Worm (Caenorhabditis elegans): ENCODE measurements around the gene tars-1.

Gene tars-1

DNA sequence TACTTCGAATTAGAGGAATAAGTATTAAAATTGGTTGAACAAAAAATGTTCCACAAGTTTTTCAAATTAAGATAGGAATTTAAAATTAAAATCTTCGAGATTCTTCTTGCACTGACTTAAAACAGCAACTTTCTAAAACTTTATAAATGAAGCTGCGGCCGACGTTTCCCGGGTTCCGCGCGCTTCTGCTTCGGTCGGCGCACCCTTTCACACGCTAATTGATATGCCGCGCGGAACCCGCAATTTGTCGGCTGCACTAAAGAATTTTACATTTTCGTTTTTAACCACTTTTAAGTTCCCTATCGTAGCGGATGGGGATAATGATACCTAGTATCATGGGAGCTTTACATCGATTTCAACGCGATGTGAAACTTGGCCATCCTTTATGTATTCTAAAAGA lies 19.3 kb upstream of the tars-1 start:
- TF ChIP-seq efl-1 (optimal IDR thresholded peaks at IDR 0.05) = no peak
- peak in 1 of 2 experiments; percentile 43 for TF ChIP-seq efl-1 (GFP tag; optimal IDR thresholded peaks at IDR 0.05 in 1 of 2)
- TF ChIP-seq nhr-11 (tag; optimal IDR thresholded peaks at IDR 0.05) = no peak
- TF ChIP-seq snpc-4 (tag; optimal IDR thresholded peaks at IDR 0.05) = peak; percentile 75
- no peak for TF ChIP-seq vab-15 (tag; optimal IDR thresholded peaks at IDR 0.05)
- no peak for TF ChIP-seq mep-1 (tag; optimal IDR thresholded peaks at IDR 0.05)
- TF ChIP-seq pag-3 (tag; optimal IDR thresholded peaks at IDR 0.05; ENCODE audit: borderline replicate concordance, insufficient read depth) = no peak

DNA sequence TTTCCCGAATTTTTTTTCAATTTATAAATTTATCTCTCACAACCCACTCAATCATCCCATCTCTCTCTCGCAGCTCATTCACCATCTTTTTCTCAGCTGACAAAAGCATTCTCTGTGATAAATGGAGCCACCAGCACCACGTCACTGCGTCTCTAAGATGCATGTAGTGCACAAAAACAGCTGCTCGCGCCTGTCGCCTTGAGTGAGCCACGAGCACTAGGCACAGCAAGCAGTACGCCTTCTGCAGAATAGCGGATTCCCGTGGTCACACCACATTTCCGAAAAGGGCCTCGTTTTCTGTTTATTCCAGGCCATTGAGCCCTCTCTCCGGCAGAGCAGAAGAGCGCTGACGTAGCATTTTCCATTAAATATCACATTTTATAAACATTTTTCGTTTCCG lies 18.1 kb upstream of the tars-1 start, which contains the start of gene F13D12.10:
F13D12.10 (plus strand) TSS at position 231 of the 400 bp plus-strand sequence.
- TF ChIP-seq nhr-77 (tag; optimal IDR thresholded peaks at IDR 0.05) (no peak), rnt-1 (tag; optimal IDR thresholded peaks at IDR 0.05) (peak; percentile 85), pqm-1 (tag; optimal IDR thresholded peaks at IDR 0.05) (no peak), nhr-71 (tag; optimal IDR thresholded peaks at IDR 0.05) (peak; percentile 82), nhr-28 (tag; optimal IDR thresholded peaks at IDR 0.05) (no peak), nhr-85 (tag) (no peak), F16B12.6 (tag; optimal IDR thresholded peaks at IDR 0.05) (no peak), nhr-47 (tag; optimal IDR thresholded peaks at IDR 0.05) (peak; percentile 10), hlh-4 (tag; optimal IDR thresholded peaks at IDR 0.05) (no peak), unc-62 (GFP tag; optimal IDR thresholded peaks at IDR 0.05) (no peak), nhr-19 (GFP tag; conservative IDR thresholded peaks at IDR 0.05) (peak; percentile 57), C34B4.2 (tag; optimal IDR thresholded peaks at IDR 0.05) (no peak), lsy-2 (tag; optimal IDR thresholded peaks at IDR 0.05) (peak; percentile 17 to 34), xbp-1 (tag; optimal IDR thresholded peaks at IDR 0.05) (peak; percentile 37), unc-86 (tag; optimal IDR thresholded peaks at IDR 0.05) (no peak), elt-2 (tag; optimal IDR thresholded peaks at IDR 0.05) (no peak), mab-9 (GFP tag; IDR thresholded peaks at IDR 0.05) (no peak), unc-130 (tag; optimal IDR thresholded peaks at IDR 0.05) (no peak), ces-1 (GFP tag; optimal IDR thresholded peaks at IDR 0.05) (no peak), ceh-63 (GFP tag; optimal IDR thresholded peaks at IDR 0.05) (no peak), mdl-1 (tag; optimal IDR thresholded peaks at IDR 0.05) (peak in 1 of 2 experiments; percentile 45), efl-1 (optimal IDR thresholded peaks at IDR 0.05) (peak in 1 of 2 experiments; percentile 23), efl-1 (GFP tag; optimal IDR thresholded peaks at IDR 0.05 in 1 of 2) (peak in 1 of 2 experiments; percentile 68), skn-1 (tag; optimal IDR thresholded peaks at IDR 0.05) (no peak), lin-14 (GFP tag; optimal IDR thresholded peaks at IDR 0.05) (peak; percentile 83), fkh-8 (tag; optimal IDR thresholded peaks at IDR 0.05) (peak; percentile 18), elt-3 (tag; optimal IDR thresholded peaks at IDR 0.05) (no peak), nhr-11 (tag; optimal IDR thresholded peaks at IDR 0.05) (no peak), blmp-1 (tag; optimal IDR thresholded peaks at IDR 0.05) (no peak), C16A3.4 (tag; optimal IDR thresholded peaks at IDR 0.05) (no peak), mef-2 (tag; optimal IDR thresholded peaks at IDR 0.05) (no peak), ztf-4 (tag; optimal IDR thresholded peaks at IDR 0.05) (peak; percentile 45), lin-39 (tag; optimal IDR thresholded peaks at IDR 0.05) (peak; percentile 54), snu-23 (GFP tag; optimal IDR thresholded peaks at IDR 0.05) (peak; percentile 58), tbx-2 (tag; optimal IDR thresholded peaks at IDR 0.05) (peak; percentile 30), grh-1 (GFP tag; IDR thresholded peaks at IDR 0.05) (no peak), nhr-20 (tag; optimal IDR thresholded peaks at IDR 0.05) (peak; percentile 37), fkh-4 (tag; optimal IDR thresholded peaks at IDR 0.05; ENCODE audit: borderline replicate concordance) (no peak), unc-98 (GFP tag; IDR thresholded peaks at IDR 0.05) (no peak), C04F5.9 (tag; optimal IDR thresholded peaks at IDR 0.05) (no peak), ceh-8 (GFP tag; optimal IDR thresholded peaks at IDR 0.05) (no peak), aha-1 (tag; optimal IDR thresholded peaks at IDR 0.05) (no peak), swsn-7 (tag; optimal IDR thresholded peaks at IDR 0.05) (peak; percentile 39), fos-1 (tag; optimal IDR thresholded peaks at IDR 0.05) (no peak), isw-1 (GFP tag; IDR thresholded peaks at IDR 0.05) (no peak), dpl-1 (GFP tag; optimal IDR thresholded peaks at IDR 0.05) (peak in 1 of 3 experiments; percentile 10), snpc-4 (tag; optimal IDR thresholded peaks at IDR 0.05) (no peak), lir-3 (tag; optimal IDR thresholded peaks at IDR 0.05; ENCODE audit: poor library complexity) (peak; percentile 26)
